Worm (Caenorhabditis elegans) whole organism, early embryonic: ENCODE measurements around the gene cdh-12.

Experiments
- B0310.2 ChIP-seq: sonication (generic microtip); optimal IDR thresholded peaks from 2 replicates; lab custom pipeline; 2016; ENCODE audit warnings: mild to moderate bottlenecking, missing genetic modification characterization, missing compliant biosample characterization
- ama-1 ChIP-seq: fragments of 150-350 bp; optimal IDR thresholded peaks from 2 replicates; lab custom pipeline; 2014
- hnd-1 ChIP-seq: sonication (generic microtip); optimal IDR thresholded peaks from 2 replicates; lab custom pipeline; 2016; ENCODE audit warnings: missing genetic modification characterization, missing compliant biosample characterization
- tbx-37 ChIP-seq: fragments of 200-800 bp; sonication (Bioruptor generic); conservative IDR thresholded peaks from 2 replicates; pipeline ENCODE4 v1.3.6; 2022; ENCODE audit warnings: missing genetic modification reagents, missing genetic modification characterization, missing compliant biosample characterization
- tra-4 ChIP-seq: sonication (generic microtip); optimal IDR thresholded peaks from 2 replicates; lab custom pipeline; 2017; ENCODE audit warnings: missing genetic modification characterization, missing compliant biosample characterization

- no peak for TF ChIP-seq ama-1 (lab: Kevin White, UChicago)
- TF ChIP-seq tra-4 (tag; lab: Kevin White, UChicago), result no peak
- TF ChIP-seq B0310.2 (tag; lab: Kevin White, UChicago), result no peak
- TF ChIP-seq hnd-1 (tag; lab: Kevin White, UChicago), result no peak
- no peak for TF ChIP-seq tbx-37 (GFP tag; lab: Robert Waterston, UW)
Measured at ce11 chrIII:1147863-1148262, 4.0 kb upstream of the cdh-12 start.
